Worm (Caenorhabditis elegans) whole organism, L1 larva: Measurements from ENCODE around the gene col-162.

Source experiments
- C16A3.4 ChIP-seq: fragments of 150-350 bp; optimal IDR thresholded peaks from 2 replicates; lab custom pipeline; 2014; ENCODE audit warnings: missing biosample characterization, missing genetic modification characterization
- elt-2 ChIP-seq: sonication (generic microtip); optimal IDR thresholded peaks from 2 replicates; lab custom pipeline; 2016; ENCODE audit warnings: missing genetic modification characterization, mild to moderate bottlenecking, inconsistent platforms, missing compliant biosample characterization, missing genetic modification reagents
- lin-15B ChIP-seq: fragments of 150-350 bp; sonication (generic microtip); optimal IDR thresholded peaks from 3 replicates; lab custom pipeline; 2014; ENCODE audit warnings: missing biosample characterization, missing genetic modification characterization
- lir-3 ChIP-seq: sonication (generic microtip); optimal IDR thresholded peaks from 2 replicates; lab custom pipeline; 2016; ENCODE audit warnings: mild to moderate bottlenecking, missing genetic modification characterization, moderate library complexity, missing compliant biosample characterization; ENCODE audit not compliant: poor library complexity
- mep-1 ChIP-seq: fragments of 150-350 bp; optimal IDR thresholded peaks from 2 replicates; lab custom pipeline; 2014; ENCODE audit warnings: missing biosample characterization, missing genetic modification characterization
- nhr-19 ChIP-seq: fragments of 200-800 bp; sonication (Bioruptor generic); conservative IDR thresholded peaks from 2 replicates; pipeline ENCODE4 v1.3.6; 2022; ENCODE audit warnings: missing genetic modification characterization, missing compliant biosample characterization
- nhr-77 ChIP-seq: fragments of 150-350 bp; optimal IDR thresholded peaks from 2 replicates; lab custom pipeline; 2014; ENCODE audit warnings: missing biosample characterization, missing genetic modification characterization
- snpc-4 ChIP-seq: fragments of 150-350 bp; optimal IDR thresholded peaks from 2 replicates; lab custom pipeline; 2014; ENCODE audit warnings: missing biosample characterization, missing genetic modification characterization
- sox-4 ChIP-seq: sonication (generic microtip); optimal IDR thresholded peaks from 2 replicates; lab custom pipeline; 2016; ENCODE audit warnings: missing genetic modification characterization, missing compliant biosample characterization
- unc-98 ChIP-seq: fragments of 200-800 bp; sonication (Bioruptor generic); IDR thresholded peaks from 2 replicates; pipeline ENCODE4 v1.3.6; 2022; ENCODE audit warnings: missing genetic modification characterization, missing compliant biosample characterization

- TF ChIP-seq lir-3 (tag; lab: Kevin White, UChicago) (no peak), elt-2 (tag; lab: Kevin White, UChicago) (no peak), sox-4 (no peak), mep-1 (tag; lab: Kevin White, UChicago) (no peak), nhr-77 (tag; lab: Kevin White, UChicago) (no peak), snpc-4 (no peak), unc-98 (GFP tag; lab: Robert Waterston, UW) (no peak), nhr-19 (no peak), lin-15B (no peak), C16A3.4 (tag; lab: Kevin White, UChicago) (no peak)
These were observed 27.2 kb upstream of the col-162 start, which contains the start of gene cut-2 for ce11 chrV:13414585-13414984.
